ENCODE assay signal across 4 worm cellular contexts in the genomic region with DNA sequence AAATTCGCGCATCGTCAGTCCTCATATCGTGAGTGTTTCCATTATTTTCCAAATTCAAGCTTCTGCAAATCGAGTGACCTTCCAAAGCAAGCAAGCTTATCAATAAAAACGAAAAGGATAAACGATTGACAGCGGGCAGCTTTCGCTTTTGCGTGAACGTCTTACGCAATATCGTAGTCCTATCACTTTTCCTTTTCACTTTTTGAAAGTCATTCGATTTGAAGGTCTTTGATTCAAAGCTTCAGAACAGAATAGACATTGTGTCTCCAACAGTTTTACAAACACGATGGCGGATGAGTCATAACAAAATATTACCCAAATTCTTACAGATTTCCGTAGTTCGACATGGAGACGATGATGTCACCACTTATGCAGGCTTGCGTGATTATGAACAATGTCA.
TF ChIP-seq lines count a peak whose summit lies in the region.

No protein-coding gene starts in this region.

TF ChIP-seq in whole organism, L1 larva, 84 proteins besides CTCF, POLR2A, EP300 and RAD21:
- TF ChIP-seq hlh-4 (tag; optimal IDR thresholded peaks at IDR 0.05; lab: Kevin White, UChicago) (no peak), blmp-1 (tag; optimal IDR thresholded peaks at IDR 0.05; lab: Kevin White, UChicago) (peak; percentile 98)
TF ChIP-seq in whole organism, L1 larva: peak in this region for 1.

TF ChIP-seq in whole organism, L2 larva, 48 proteins besides CTCF, POLR2A, EP300 and RAD21:
- TF ChIP-seq gmeb-1 (tag; optimal IDR thresholded peaks at IDR 0.05; lab: Kevin White, UChicago) (no peak), blmp-1 (tag; optimal IDR thresholded peaks at IDR 0.05; lab: Kevin White, UChicago; ENCODE audit: insufficient read depth) (peak; percentile 96), ama-1 (optimal IDR thresholded peaks at IDR 0.05; lab: Kevin White, UChicago) (no peak), lin-11 (tag; optimal IDR thresholded peaks at IDR 0.05; lab: Kevin White, UChicago) (no peak), nhr-25 (tag; optimal IDR thresholded peaks at IDR 0.05; lab: Kevin White, UChicago) (peak; percentile 52)

TF ChIP-seq in whole organism, L3 larva, 47 proteins besides CTCF, POLR2A, EP300 and RAD21:
- TF ChIP-seq nhr-23 (tag; optimal IDR thresholded peaks at IDR 0.05; lab: Kevin White, UChicago) (peak; percentile 31), elt-3 (tag; optimal IDR thresholded peaks at IDR 0.05; lab: Kevin White, UChicago) (no peak), nfya-1 (tag; optimal IDR thresholded peaks at IDR 0.05; lab: Kevin White, UChicago; ENCODE audit: insufficient read depth) (peak; percentile 14), nhr-43 (tag; optimal IDR thresholded peaks at IDR 0.05; lab: Kevin White, UChicago; ENCODE audit: poor library complexity, severe bottlenecking) (peak; percentile 17), ZK546.5 (tag; optimal IDR thresholded peaks at IDR 0.05; lab: Kevin White, UChicago) (no peak), lsy-12 (tag; optimal IDR thresholded peaks at IDR 0.05; lab: Kevin White, UChicago) (no peak), mdl-1 (tag; optimal IDR thresholded peaks at IDR 0.05; lab: Kevin White, UChicago) (no peak), nhr-25 (tag; optimal IDR thresholded peaks at IDR 0.05; lab: Kevin White, UChicago) (peak; percentile 91)

TF ChIP-seq in whole organism, mixed stage, embryonic, 35 proteins besides CTCF, POLR2A, EP300 and RAD21:
- no peak for TF ChIP-seq sptf-1 (tag; optimal IDR thresholded peaks at IDR 0.05; lab: Kevin White, UChicago)
- peak; percentile 66 for TF ChIP-seq blmp-1 (tag; optimal IDR thresholded peaks at IDR 0.05; lab: Kevin White, UChicago)
TF ChIP-seq in whole organism, mixed stage, embryonic: peak in this region for 1.
